Worm (Caenorhabditis elegans) whole organism, L4 larva: ENCODE measurements around the gene irg-4.

ENCODE experiments used
- F26F4.8 ChIP-seq: fragments of 200-800 bp; sonication (Bioruptor generic); conservative IDR thresholded peaks from 2 replicates; pipeline ENCODE4 v1.3.6; 2022; ENCODE audit warnings: missing genetic modification characterization, missing compliant biosample characterization
- F49E8.2 ChIP-seq: sonication (generic microtip); optimal IDR thresholded peaks from 2 replicates; lab custom pipeline; 2016; ENCODE audit warnings: missing compliant biosample characterization, mild to moderate bottlenecking, missing genetic modification characterization, borderline replicate concordance
- T20F7.1 ChIP-seq: fragments of 200-800 bp; sonication (Bioruptor generic); optimal IDR thresholded peaks from 2 replicates; lab custom pipeline; 2018; ENCODE audit warnings: mild to moderate bottlenecking, missing genetic modification characterization, missing compliant biosample characterization
- T26A8.4 ChIP-seq: fragments of 200-800 bp; sonication (Bioruptor generic); IDR thresholded peaks from 2 replicates; pipeline ENCODE4 v1.3.6; 2022; ENCODE audit warnings: missing genetic modification characterization, missing compliant biosample characterization
- Y48G9A.11 ChIP-seq: fragments of 200-800 bp; sonication (Bioruptor generic); IDR thresholded peaks from 2 replicates; pipeline ENCODE4 v1.3.6; 2022; ENCODE audit warnings: missing genetic modification reagents, missing genetic modification characterization, missing compliant biosample characterization
- ama-1 ChIP-seq: fragments of 150-350 bp; optimal IDR thresholded peaks from 2 replicates; lab custom pipeline; 2014; ENCODE audit warnings: inconsistent platforms, mixed read lengths
- attf-4 ChIP-seq: sonication (generic microtip); optimal IDR thresholded peaks from 3 replicates; lab custom pipeline; 2017; ENCODE audit warnings: missing biosample characterization, missing genetic modification characterization
- ceh-20 ChIP-seq: fragments of 200-800 bp; sonication (Bioruptor generic); IDR thresholded peaks from 2 replicates; pipeline ENCODE4 v1.3.6; 2022; ENCODE audit warnings: missing genetic modification reagents, missing genetic modification characterization, missing compliant biosample characterization
- cey-2 ChIP-seq: sonication (generic microtip); optimal IDR thresholded peaks from 3 replicates; lab custom pipeline; 2017; ENCODE audit warnings: missing genetic modification characterization, mild to moderate bottlenecking, missing compliant biosample characterization, antibody characterized with exemption, borderline replicate concordance; ENCODE audit not compliant: insufficient read depth
- daf-16 ChIP-seq, 3 experiments: sonication (generic microtip); optimal IDR thresholded peaks; 2 replicates each; lab custom pipeline; 2016 to 2017; ENCODE audit warnings: missing genetic modification characterization in 3 of 3, missing genetic modification reagents in 3 of 3, mild to moderate bottlenecking in 2 of 3, missing compliant biosample characterization in 2 of 3, missing biosample characterization in 1 of 3, moderate library complexity in 1 of 3
- dmd-6 ChIP-seq: fragments of 200-800 bp; sonication (Bioruptor generic); IDR thresholded peaks from 2 replicates; pipeline ENCODE4 v1.3.6; 2022; ENCODE audit warnings: missing genetic modification reagents, missing genetic modification characterization, missing compliant biosample characterization
- dmd-9 ChIP-seq: fragments of 200-800 bp; sonication (Bioruptor generic); IDR thresholded peaks from 2 replicates; pipeline ENCODE4 v1.3.6; 2022; ENCODE audit warnings: missing genetic modification reagents, missing genetic modification characterization, missing compliant biosample characterization
- duxl-1 ChIP-seq: sonication (generic microtip); optimal IDR thresholded peaks from 2 replicates; lab custom pipeline; 2016; ENCODE audit warnings: mild to moderate bottlenecking, missing genetic modification characterization, moderate library complexity, missing compliant biosample characterization; ENCODE audit not compliant: poor library complexity
- dve-1 ChIP-seq: sonication (generic microtip); optimal IDR thresholded peaks from 2 replicates; lab custom pipeline; 2017; ENCODE audit warnings: antibody characterized with exemption, mild to moderate bottlenecking, missing genetic modification characterization, missing compliant biosample characterization; ENCODE audit not compliant: insufficient read depth
- fkh-10 ChIP-seq: fragments of 150-350 bp; optimal IDR thresholded peaks from 2 replicates; lab custom pipeline; 2014; ENCODE audit warnings: missing biosample characterization, missing genetic modification reagents, missing genetic modification characterization
- hif-1 ChIP-seq, 2 experiments: sonication (generic microtip); optimal IDR thresholded peaks; 2 replicates each; lab custom pipeline; 2016 to 2017; ENCODE audit warnings: missing compliant biosample characterization in 2 of 2, missing genetic modification characterization in 2 of 2, missing genetic modification reagents in 2 of 2, missing genotype in 2 of 2, mild to moderate bottlenecking in 1 of 2
- hlh-11 ChIP-seq: fragments of 200-800 bp; sonication (Bioruptor generic); optimal IDR thresholded peaks from 2 replicates; lab custom pipeline; 2018; ENCODE audit warnings: mild to moderate bottlenecking, missing genetic modification characterization, missing compliant biosample characterization
- hlh-30 ChIP-seq: sonication (generic microtip); optimal IDR thresholded peaks from 2 replicates; lab custom pipeline; 2017; ENCODE audit warnings: antibody characterized with exemption, mild to moderate bottlenecking, missing genetic modification characterization, missing compliant biosample characterization; ENCODE audit not compliant: insufficient read depth
- jun-1 ChIP-seq: fragments of 150-350 bp; optimal IDR thresholded peaks from 2 replicates; lab custom pipeline; 2014; ENCODE audit warnings: missing biosample characterization, missing genetic modification reagents, missing genetic modification characterization
- lim-7 ChIP-seq: fragments of 200-800 bp; sonication (Bioruptor generic); IDR thresholded peaks from 2 replicates; pipeline ENCODE4 v1.3.6; 2022; ENCODE audit warnings: missing genetic modification characterization, missing compliant biosample characterization
- lin-1 ChIP-seq: fragments of 200-800 bp; sonication (Bioruptor generic); IDR thresholded peaks from 2 replicates; pipeline ENCODE4 v1.3.6; 2022; ENCODE audit warnings: missing genetic modification reagents, missing genetic modification characterization, missing compliant biosample characterization
- lin-29 ChIP-seq: fragments of 200-800 bp; sonication (Bioruptor generic); IDR thresholded peaks from 2 replicates; pipeline ENCODE4 v1.3.6; 2022; ENCODE audit warnings: missing genetic modification reagents, missing genetic modification characterization, missing compliant biosample characterization
- lin-38 ChIP-seq: fragments of 200-800 bp; sonication (Bioruptor generic); IDR thresholded peaks from 2 replicates; pipeline ENCODE4 v1.3.6; 2022; ENCODE audit warnings: missing genetic modification reagents, missing genetic modification characterization, missing compliant biosample characterization
- lin-39 ChIP-seq: fragments of 150-350 bp; optimal IDR thresholded peaks from 2 replicates; lab custom pipeline; 2014; ENCODE audit warnings: missing biosample characterization, missing genetic modification reagents, missing genetic modification characterization
- lsy-2 ChIP-seq, 2 experiments: fragments of 150-350 bp in 1 of 2; sonication (generic microtip) in 1 of 2; optimal IDR thresholded peaks; 2 replicates each; lab custom pipeline; 2014 to 2017; ENCODE audit warnings: missing biosample characterization in 2 of 2, missing genetic modification characterization in 2 of 2
- madf-5 ChIP-seq, 2 experiments: fragments of 200-800 bp; sonication (Bioruptor generic); IDR thresholded peaks; 2 replicates each; pipeline ENCODE4 v1.3.6; 2022; ENCODE audit warnings: missing compliant biosample characterization in 2 of 2, missing genetic modification characterization in 2 of 2
- mxl-2 ChIP-seq: fragments of 200-800 bp; sonication (Bioruptor generic); conservative IDR thresholded peaks from 2 replicates; pipeline ENCODE4 v1.3.6; 2022; ENCODE audit warnings: missing genetic modification reagents, missing genetic modification characterization, missing compliant biosample characterization
- mxl-3 ChIP-seq: fragments of 200-800 bp; sonication (Bioruptor generic); optimal IDR thresholded peaks from 2 replicates; lab custom pipeline; 2018; ENCODE audit warnings: mild to moderate bottlenecking, missing genetic modification characterization, missing compliant biosample characterization
- nhr-237 ChIP-seq: sonication (generic microtip); optimal IDR thresholded peaks from 2 replicates; lab custom pipeline; 2017; ENCODE audit warnings: missing biosample characterization, missing genetic modification characterization
- nhr-28 ChIP-seq: fragments of 150-350 bp; optimal IDR thresholded peaks from 2 replicates; lab custom pipeline; 2014; ENCODE audit warnings: missing biosample characterization, missing genetic modification characterization
- nhr-41 ChIP-seq: fragments of 200-800 bp; sonication (Bioruptor generic); IDR thresholded peaks from 2 replicates; pipeline ENCODE4 v1.3.6; 2022; ENCODE audit warnings: missing genetic modification reagents, missing genetic modification characterization, missing compliant biosample characterization
- nhr-48 ChIP-seq: sonication (generic microtip); optimal IDR thresholded peaks from 2 replicates; lab custom pipeline; 2016; ENCODE audit warnings: mild to moderate bottlenecking, missing genetic modification characterization, missing compliant biosample characterization
- pha-4 ChIP-seq, 2 experiments: fragments of 150-350 bp in 1 of 2; fragments of 200-800 bp in 1 of 2; sonication (Bioruptor generic) in 1 of 2; IDR thresholded peaks in 1 of 2; optimal IDR thresholded peaks in 1 of 2; 2 replicates each; pipeline versions ENCODE4 v1.3.6 to Lab custom; 2014 to 2022; ENCODE audit warnings: missing genetic modification characterization in 2 of 2, missing genetic modification reagents in 2 of 2, missing biosample characterization in 1 of 2, missing compliant biosample characterization in 1 of 2
- php-3 ChIP-seq: fragments of 200-800 bp; sonication (Bioruptor generic); IDR thresholded peaks from 2 replicates; pipeline ENCODE4 v1.3.6; 2022; ENCODE audit warnings: missing genetic modification reagents, missing genetic modification characterization, missing compliant biosample characterization
- pqm-1 ChIP-seq: sonication (generic microtip); optimal IDR thresholded peaks from 2 replicates; lab custom pipeline; 2017; ENCODE audit warnings: missing biosample characterization, missing genetic modification characterization
- rbr-2 ChIP-seq: sonication (generic microtip); optimal IDR thresholded peaks from 2 replicates; lab custom pipeline; 2016; ENCODE audit warnings: missing genotype, missing genetic modification characterization, missing compliant biosample characterization
- snpc-1.2 ChIP-seq: fragments of 200-800 bp; sonication (Bioruptor generic); IDR thresholded peaks from 2 replicates; pipeline ENCODE4 v1.3.6; 2022; ENCODE audit warnings: missing genetic modification reagents, missing genetic modification characterization, missing compliant biosample characterization
- tag-97 ChIP-seq: fragments of 200-800 bp; sonication (Bioruptor generic); IDR thresholded peaks from 2 replicates; pipeline ENCODE4 v1.3.6; 2022; ENCODE audit warnings: missing genetic modification characterization, missing compliant biosample characterization
- tra-1 ChIP-seq: fragments of 200-800 bp; sonication (Bioruptor generic); IDR thresholded peaks from 2 replicates; pipeline ENCODE4 v1.3.6; 2022; ENCODE audit warnings: missing genetic modification reagents, missing genetic modification characterization, missing compliant biosample characterization
- unc-130 ChIP-seq: sonication (generic microtip); optimal IDR thresholded peaks from 2 replicates; lab custom pipeline; 2016; ENCODE audit warnings: missing genetic modification reagents, missing genetic modification characterization, missing compliant biosample characterization
- unc-62 ChIP-seq, 3 experiments: fragments of 150-350 bp in 1 of 3; sonication (generic microtip); optimal IDR thresholded peaks in 2 of 3; peaks in 1 of 3; 1 replicate in 1 of 3; 2 replicates in 2 of 3; lab custom pipeline; 2014 to 2017; ENCODE audit warnings: missing biosample characterization in 3 of 3, missing genetic modification characterization in 3 of 3, missing genetic modification reagents in 3 of 3, missing genotype in 1 of 3
- zfp-2 ChIP-seq: sonication (generic microtip); optimal IDR thresholded peaks from 2 replicates; lab custom pipeline; 2016; ENCODE audit warnings: mild to moderate bottlenecking, missing genetic modification characterization, missing compliant biosample characterization
- zfp-3 ChIP-seq: fragments of 200-800 bp; sonication (Bioruptor generic); conservative IDR thresholded peaks from 2 replicates; pipeline ENCODE4 v1.3.6; 2022; ENCODE audit warnings: missing genetic modification reagents, missing genetic modification characterization, missing compliant biosample characterization
- zip-11 ChIP-seq: fragments of 200-800 bp; sonication (Bioruptor generic); IDR thresholded peaks from 2 replicates; pipeline ENCODE4 v1.3.6; 2022; ENCODE audit warnings: missing genetic modification characterization, missing compliant biosample characterization
- zip-2 ChIP-seq: fragments of 150-350 bp; optimal IDR thresholded peaks from 2 replicates; lab custom pipeline; 2014; ENCODE audit warnings: missing biosample characterization, missing genetic modification characterization
- ztf-7 ChIP-seq: fragments of 150-350 bp; optimal IDR thresholded peaks from 2 replicates; lab custom pipeline; 2014; ENCODE audit warnings: missing biosample characterization, missing genetic modification characterization

Gene irg-4

ce11 chrIV:12398437-12398836, 37.2 kb upstream of the irg-4 start, which contains the start of gene acs-20:
Gene acs-20 (minus strand): TSS chrIV:12398706.
- TF ChIP-seq ama-1 (lab: Kevin White, UChicago) (peak; percentile 1), F49E8.2 (tag; lab: Kevin White, UChicago) (no peak), unc-62 (GFP tag; optimal IDR thresholded peaks at IDR 0.05 in 1 of 2; lab: Kevin White, UChicago) (peak in 1 of 2 experiments; percentile 76), unc-62 (tag; optimal IDR thresholded peaks at IDR 0.05; lab: Kevin White, UChicago) (no peak)

ce11 chrIV:12399983-12400382, 35.6 kb upstream of the irg-4 start:
- no peak for TF ChIP-seq duxl-1 (tag; lab: Kevin White, UChicago)
- peak; percentile 58 for TF ChIP-seq hlh-11
- TF ChIP-seq dmd-6 (GFP tag; lab: Robert Waterston, UW) = peak; percentile 95
- TF ChIP-seq mxl-2 (GFP tag; lab: Robert Waterston, UW) = no peak
- TF ChIP-seq rbr-2 (tag; lab: Kevin White, UChicago) = no peak
- TF ChIP-seq fkh-10 (GFP tag; lab: Kevin White, UChicago) = no peak
- TF ChIP-seq lin-1 (GFP tag; lab: Robert Waterston, UW) = peak; percentile 38; the same call in 1 of the 2 replicates
- TF ChIP-seq hif-1 (tag; optimal IDR thresholded peaks at IDR 0.05; lab: Kevin White, UChicago) = no peak
- peak; percentile 24; the same call in 1 of the 2 replicates for TF ChIP-seq ceh-20 (GFP tag; lab: Robert Waterston, UW)
- TF ChIP-seq attf-4 (tag; lab: Kevin White, UChicago) = no peak
- TF ChIP-seq tra-1 (GFP tag; lab: Robert Waterston, UW) = peak; percentile 86
- no peak for TF ChIP-seq jun-1 (tag; lab: Kevin White, UChicago)
- no peak for TF ChIP-seq zip-2 (tag; lab: Kevin White, UChicago)
- no peak for TF ChIP-seq tag-97 (GFP tag; lab: Robert Waterston, UW)
- no peak for TF ChIP-seq zfp-2 (tag; lab: Kevin White, UChicago)
- peak; percentile 45 for TF ChIP-seq hlh-30
- no peak for TF ChIP-seq lin-39 (tag; lab: Kevin White, UChicago)
- TF ChIP-seq T26A8.4 (GFP tag; lab: Robert Waterston, UW) = no peak
- no peak for TF ChIP-seq madf-5 (GFP tag; IDR thresholded peaks at IDR 0.05; lab: Robert Waterston, UW)
- no peak for TF ChIP-seq daf-16 (GFP tag; optimal IDR thresholded peaks at IDR 0.05; lab: Kevin White, UChicago)
- peak; percentile 67 for TF ChIP-seq daf-16 (tag; optimal IDR thresholded peaks at IDR 0.05; lab: Kevin White, UChicago)
- TF ChIP-seq nhr-237 (tag; lab: Kevin White, UChicago) = no peak
- no peak for TF ChIP-seq Y48G9A.11
- TF ChIP-seq mxl-3 = peak; percentile 11
- TF ChIP-seq php-3 (GFP tag; lab: Robert Waterston, UW) = peak; percentile 65
- peak in 1 of 2 experiments; percentile 17 for TF ChIP-seq lsy-2 (tag; optimal IDR thresholded peaks at IDR 0.05; lab: Kevin White, UChicago)
- TF ChIP-seq zip-11 (GFP tag; lab: Robert Waterston, UW) = no peak
- no peak for TF ChIP-seq unc-130 (GFP tag; lab: Kevin White, UChicago)
- TF ChIP-seq nhr-41 (GFP tag; lab: Robert Waterston, UW) = peak; percentile 93
- TF ChIP-seq nhr-28 (tag; lab: Kevin White, UChicago) = peak; percentile 11
- TF ChIP-seq ztf-7 (tag; lab: Kevin White, UChicago) = peak; percentile 50
- TF ChIP-seq lim-7 (GFP tag; lab: Robert Waterston, UW) = no peak
- peak; percentile 38 for TF ChIP-seq nhr-48 (tag; lab: Kevin White, UChicago)
- TF ChIP-seq lin-29 (GFP tag; lab: Robert Waterston, UW) = no peak
- no peak for TF ChIP-seq lin-38 (GFP tag; lab: Robert Waterston, UW)
- 0 out of 2 replicates have a peak, but pooled peaks have one; percentile 14 for TF ChIP-seq pha-4 (GFP tag; IDR thresholded peaks at IDR 0.05; lab: Robert Waterston, UW)
- TF ChIP-seq pha-4 (tag; optimal IDR thresholded peaks at IDR 0.05; lab: Kevin White, UChicago) = no peak
- no peak for TF ChIP-seq ama-1 (lab: Kevin White, UChicago)
- no peak for TF ChIP-seq dmd-9 (GFP tag; lab: Robert Waterston, UW)
- peak; percentile 47 for TF ChIP-seq T20F7.1
- TF ChIP-seq dve-1 (tag; lab: Kevin White, UChicago) = peak; percentile 83
- TF ChIP-seq snpc-1.2 (GFP tag; lab: Robert Waterston, UW) = no peak
- peak; percentile 55 for TF ChIP-seq cey-2 (tag; lab: Kevin White, UChicago)
- no peak for TF ChIP-seq F26F4.8
- no peak for TF ChIP-seq zfp-3 (GFP tag; lab: Robert Waterston, UW)
- TF ChIP-seq pqm-1 = peak; percentile 80
- TF ChIP-seq, all 104 proteins: peak for 19
